Worm (Caenorhabditis elegans) whole organism, L4 larva: ENCODE measurements around the gene K02C4.3.
A peak's percentile ranks its signal among the peaks of the same experiment; 100 is the strongest.

Source experiments
- D1046.2 ChIP-seq: fragments of 200-800 bp; sonication (Bioruptor generic); IDR thresholded peaks from 2 replicates; pipeline ENCODE4 v1.3.6; 2022; ENCODE audit warnings: missing genetic modification characterization, missing compliant biosample characterization
- F44E2.7 ChIP-seq: fragments of 200-800 bp; sonication (Bioruptor generic); IDR thresholded peaks from 2 replicates; pipeline ENCODE4 v2.1.2; 2022; ENCODE audit warnings: missing genetic modification characterization, missing compliant biosample characterization
- F49E8.2 ChIP-seq: sonication (generic microtip); optimal IDR thresholded peaks from 2 replicates; lab custom pipeline; 2016; ENCODE audit warnings: missing compliant biosample characterization, mild to moderate bottlenecking, missing genetic modification characterization, borderline replicate concordance
- R02D3.7 ChIP-seq: fragments of 150-350 bp; sonication (generic microtip); optimal IDR thresholded peaks from 3 replicates; lab custom pipeline; 2014; ENCODE audit warnings: missing biosample characterization, missing genetic modification characterization
- T26A8.4 ChIP-seq: fragments of 200-800 bp; sonication (Bioruptor generic); IDR thresholded peaks from 2 replicates; pipeline ENCODE4 v1.3.6; 2022; ENCODE audit warnings: missing genetic modification characterization, missing compliant biosample characterization
- Y105C5A.15 ChIP-seq: fragments of 200-800 bp; sonication (Bioruptor generic); IDR thresholded peaks from 2 replicates; pipeline ENCODE4 v1.3.6; 2022; ENCODE audit warnings: missing genetic modification characterization, missing compliant biosample characterization
- Y48G9A.11 ChIP-seq: fragments of 200-800 bp; sonication (Bioruptor generic); IDR thresholded peaks from 2 replicates; pipeline ENCODE4 v1.3.6; 2022; ENCODE audit warnings: missing genetic modification reagents, missing genetic modification characterization, missing compliant biosample characterization
- Y5F2A.4 ChIP-seq: fragments of 200-800 bp; sonication (Bioruptor generic); optimal IDR thresholded peaks from 2 replicates; lab custom pipeline; 2018; ENCODE audit warnings: mild to moderate bottlenecking, missing genetic modification characterization, missing compliant biosample characterization
- ZK546.5 ChIP-seq, 2 experiments: sonication (generic microtip); optimal IDR thresholded peaks; 2 replicates each; lab custom pipeline; 2017; ENCODE audit warnings: missing biosample characterization in 2 of 2, missing genetic modification characterization in 2 of 2
- ama-1 ChIP-seq: fragments of 150-350 bp; optimal IDR thresholded peaks from 2 replicates; lab custom pipeline; 2014; ENCODE audit warnings: inconsistent platforms, mixed read lengths
- ceh-20 ChIP-seq: fragments of 200-800 bp; sonication (Bioruptor generic); IDR thresholded peaks from 2 replicates; pipeline ENCODE4 v1.3.6; 2022; ENCODE audit warnings: missing genetic modification reagents, missing genetic modification characterization, missing compliant biosample characterization
- ceh-44 ChIP-seq: fragments of 200-800 bp; sonication (Bioruptor generic); IDR thresholded peaks from 2 replicates; pipeline ENCODE4 v1.3.6; 2022; ENCODE audit warnings: missing genetic modification reagents, missing genetic modification characterization, missing compliant biosample characterization
- cey-2 ChIP-seq: sonication (generic microtip); optimal IDR thresholded peaks from 3 replicates; lab custom pipeline; 2017; ENCODE audit warnings: missing genetic modification characterization, mild to moderate bottlenecking, missing compliant biosample characterization, antibody characterized with exemption, borderline replicate concordance; ENCODE audit not compliant: insufficient read depth
- daf-12 ChIP-seq: fragments of 150-350 bp; optimal IDR thresholded peaks from 2 replicates; lab custom pipeline; 2014; ENCODE audit warnings: missing biosample characterization, missing genetic modification reagents, missing genetic modification characterization
- daf-19 ChIP-seq: fragments of 200-800 bp; sonication (Bioruptor generic); conservative IDR thresholded peaks from 2 replicates; pipeline ENCODE4 v1.3.6; 2022; ENCODE audit warnings: missing genetic modification characterization, missing compliant biosample characterization
- daf-8 ChIP-seq: fragments of 200-800 bp; sonication (Bioruptor generic); IDR thresholded peaks from 2 replicates; pipeline ENCODE4 v1.3.6; 2022; ENCODE audit warnings: missing genetic modification characterization, missing compliant biosample characterization
- dmd-9 ChIP-seq: fragments of 200-800 bp; sonication (Bioruptor generic); IDR thresholded peaks from 2 replicates; pipeline ENCODE4 v1.3.6; 2022; ENCODE audit warnings: missing genetic modification reagents, missing genetic modification characterization, missing compliant biosample characterization
- duxl-1 ChIP-seq: sonication (generic microtip); optimal IDR thresholded peaks from 2 replicates; lab custom pipeline; 2016; ENCODE audit warnings: mild to moderate bottlenecking, missing genetic modification characterization, moderate library complexity, missing compliant biosample characterization; ENCODE audit not compliant: poor library complexity
- egl-27 ChIP-seq: sonication (generic microtip); optimal IDR thresholded peaks from 3 replicates; lab custom pipeline; 2017; ENCODE audit warnings: missing biosample characterization, missing genetic modification reagents, missing genetic modification characterization
- gei-8 ChIP-seq: fragments of 200-800 bp; sonication (Bioruptor generic); optimal IDR thresholded peaks from 2 replicates; lab custom pipeline; 2018; ENCODE audit warnings: mild to moderate bottlenecking, missing genetic modification characterization, missing compliant biosample characterization
- hif-1 ChIP-seq, 2 experiments: sonication (generic microtip); optimal IDR thresholded peaks; 2 replicates each; lab custom pipeline; 2016 to 2017; ENCODE audit warnings: missing compliant biosample characterization in 2 of 2, missing genetic modification characterization in 2 of 2, missing genetic modification reagents in 2 of 2, missing genotype in 2 of 2, mild to moderate bottlenecking in 1 of 2
- hlh-11 ChIP-seq: fragments of 200-800 bp; sonication (Bioruptor generic); optimal IDR thresholded peaks from 2 replicates; lab custom pipeline; 2018; ENCODE audit warnings: mild to moderate bottlenecking, missing genetic modification characterization, missing compliant biosample characterization
- hmg-1.1 ChIP-seq: fragments of 200-800 bp; sonication (Bioruptor generic); IDR thresholded peaks from 2 replicates; pipeline ENCODE4 v1.3.6; 2022; ENCODE audit warnings: missing genetic modification reagents, missing genetic modification characterization, missing compliant biosample characterization
- lin-1 ChIP-seq: fragments of 200-800 bp; sonication (Bioruptor generic); IDR thresholded peaks from 2 replicates; pipeline ENCODE4 v1.3.6; 2022; ENCODE audit warnings: missing genetic modification reagents, missing genetic modification characterization, missing compliant biosample characterization
- lin-29 ChIP-seq: fragments of 200-800 bp; sonication (Bioruptor generic); IDR thresholded peaks from 2 replicates; pipeline ENCODE4 v1.3.6; 2022; ENCODE audit warnings: missing genetic modification reagents, missing genetic modification characterization, missing compliant biosample characterization
- lin-38 ChIP-seq: fragments of 200-800 bp; sonication (Bioruptor generic); IDR thresholded peaks from 2 replicates; pipeline ENCODE4 v1.3.6; 2022; ENCODE audit warnings: missing genetic modification reagents, missing genetic modification characterization, missing compliant biosample characterization
- madf-9 ChIP-seq: fragments of 200-800 bp; sonication (Bioruptor generic); conservative IDR thresholded peaks from 2 replicates; pipeline ENCODE4 v1.3.6; 2022; ENCODE audit warnings: missing genetic modification reagents, missing genetic modification characterization, missing compliant biosample characterization
- mdl-1 ChIP-seq, 2 experiments: fragments of 150-350 bp in 1 of 2; sonication (generic microtip) in 1 of 2; optimal IDR thresholded peaks; 2 replicates each; lab custom pipeline; 2014 to 2017; ENCODE audit warnings: missing biosample characterization in 2 of 2, missing genetic modification characterization in 2 of 2
- mdt-29 ChIP-seq: fragments of 200-800 bp; sonication (Bioruptor generic); IDR thresholded peaks from 2 replicates; pipeline ENCODE4 v1.3.6; 2022; ENCODE audit warnings: missing genetic modification reagents, missing genetic modification characterization, missing compliant biosample characterization
- mep-1 ChIP-seq: fragments of 150-350 bp; sonication (generic microtip); optimal IDR thresholded peaks from 3 replicates; lab custom pipeline; 2014; ENCODE audit warnings: missing biosample characterization, missing genetic modification characterization
- mxl-3 ChIP-seq: fragments of 200-800 bp; sonication (Bioruptor generic); optimal IDR thresholded peaks from 2 replicates; lab custom pipeline; 2018; ENCODE audit warnings: mild to moderate bottlenecking, missing genetic modification characterization, missing compliant biosample characterization
- nhr-10 ChIP-seq: fragments of 150-350 bp; optimal IDR thresholded peaks from 2 replicates; lab custom pipeline; 2014; ENCODE audit warnings: missing biosample characterization, missing genetic modification characterization
- nhr-111 ChIP-seq: fragments of 200-800 bp; sonication (Bioruptor generic); optimal IDR thresholded peaks from 2 replicates; lab custom pipeline; 2018; ENCODE audit warnings: mild to moderate bottlenecking, missing genetic modification characterization, missing compliant biosample characterization
- nhr-25 ChIP-seq: sonication (generic microtip); optimal IDR thresholded peaks from 2 replicates; lab custom pipeline; 2017; ENCODE audit warnings: missing genetic modification characterization, mild to moderate bottlenecking, missing compliant biosample characterization, antibody characterized with exemption, moderate library complexity, borderline replicate concordance; ENCODE audit not compliant: insufficient read depth
- nhr-48 ChIP-seq: sonication (generic microtip); optimal IDR thresholded peaks from 2 replicates; lab custom pipeline; 2016; ENCODE audit warnings: mild to moderate bottlenecking, missing genetic modification characterization, missing compliant biosample characterization
- nhr-6 ChIP-seq: fragments of 150-350 bp; optimal IDR thresholded peaks from 2 replicates; lab custom pipeline; 2014; ENCODE audit warnings: missing biosample characterization, missing genetic modification characterization
- nhr-77 ChIP-seq: fragments of 150-350 bp; optimal IDR thresholded peaks from 2 replicates; lab custom pipeline; 2014; ENCODE audit warnings: missing biosample characterization, missing genetic modification characterization
- pqm-1 ChIP-seq: sonication (generic microtip); optimal IDR thresholded peaks from 2 replicates; lab custom pipeline; 2017; ENCODE audit warnings: missing biosample characterization, missing genetic modification characterization
- saeg-2 ChIP-seq: fragments of 200-800 bp; sonication (Bioruptor generic); IDR thresholded peaks from 2 replicates; pipeline ENCODE4 v1.3.6; 2022; ENCODE audit warnings: missing genetic modification reagents, missing genetic modification characterization, missing compliant biosample characterization
- set-16 ChIP-seq: fragments of 200-800 bp; sonication (Bioruptor generic); IDR thresholded peaks from 2 replicates; pipeline ENCODE4 v1.3.6; 2022; ENCODE audit warnings: missing genetic modification reagents, missing genetic modification characterization, missing compliant biosample characterization
- skn-1 ChIP-seq: fragments of 150-350 bp; optimal IDR thresholded peaks from 2 replicates; lab custom pipeline; 2014; ENCODE audit warnings: missing biosample characterization, missing genetic modification characterization
- tra-1 ChIP-seq: fragments of 200-800 bp; sonication (Bioruptor generic); IDR thresholded peaks from 2 replicates; pipeline ENCODE4 v1.3.6; 2022; ENCODE audit warnings: missing genetic modification reagents, missing genetic modification characterization, missing compliant biosample characterization
- unc-39 ChIP-seq: sonication (generic microtip); optimal IDR thresholded peaks from 2 replicates; lab custom pipeline; 2017; ENCODE audit warnings: missing biosample characterization, missing genetic modification characterization
- unc-62 ChIP-seq, 3 experiments: fragments of 150-350 bp in 1 of 3; sonication (generic microtip); optimal IDR thresholded peaks in 2 of 3; peaks in 1 of 3; 1 replicate in 1 of 3; 2 replicates in 2 of 3; lab custom pipeline; 2014 to 2017; ENCODE audit warnings: missing biosample characterization in 3 of 3, missing genetic modification characterization in 3 of 3, missing genetic modification reagents in 3 of 3, missing genotype in 1 of 3
- vab-7 ChIP-seq: fragments of 200-800 bp; sonication (Bioruptor generic); IDR thresholded peaks from 2 replicates; pipeline ENCODE4 v1.3.6; 2022; ENCODE audit warnings: missing genetic modification reagents, missing genetic modification characterization, missing compliant biosample characterization
- zfp-2 ChIP-seq: sonication (generic microtip); optimal IDR thresholded peaks from 2 replicates; lab custom pipeline; 2016; ENCODE audit warnings: mild to moderate bottlenecking, missing genetic modification characterization, missing compliant biosample characterization
- zfp-3 ChIP-seq: fragments of 200-800 bp; sonication (Bioruptor generic); conservative IDR thresholded peaks from 2 replicates; pipeline ENCODE4 v1.3.6; 2022; ENCODE audit warnings: missing genetic modification reagents, missing genetic modification characterization, missing compliant biosample characterization
- ztf-11 ChIP-seq: fragments of 150-350 bp; optimal IDR thresholded peaks from 2 replicates; lab custom pipeline; 2014; ENCODE audit warnings: missing biosample characterization, missing genetic modification characterization
- ztf-7 ChIP-seq: fragments of 150-350 bp; optimal IDR thresholded peaks from 2 replicates; lab custom pipeline; 2014; ENCODE audit warnings: missing biosample characterization, missing genetic modification characterization

The K02C4.3 gene

DNA sequence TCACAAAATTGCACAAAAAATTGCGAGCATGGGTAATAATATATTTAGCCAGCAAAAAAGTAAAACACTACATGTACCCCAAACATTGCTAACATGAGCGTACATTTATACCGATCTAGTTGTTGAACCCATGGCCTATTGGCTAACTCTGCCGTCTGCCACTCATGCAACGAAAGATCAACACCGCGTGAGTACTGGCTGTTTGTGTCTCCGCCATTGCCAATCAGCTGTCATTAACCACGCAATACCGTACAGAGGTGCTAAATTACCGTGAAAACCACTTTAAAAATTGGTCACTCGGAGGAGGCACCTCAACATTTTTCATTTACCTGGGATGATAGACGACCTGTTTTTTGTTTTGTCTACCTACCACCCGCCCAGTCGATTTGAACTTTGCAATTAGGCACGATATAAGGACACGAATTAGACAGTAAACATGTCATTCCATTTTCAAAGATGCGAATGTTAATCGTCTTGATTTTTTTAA, 11.3 kb downstream of the K02C4.3 start, which contains the start of gene K02C4.2 (continued):
- TF ChIP-seq ztf-11 (no peak), daf-19 (peak; percentile 68; the same call in 1 of the 2 replicates), unc-62 (GFP tag; optimal IDR thresholded peaks at IDR 0.05 in 1 of 2; lab: Kevin White, UChicago) (no peak), unc-62 (tag; optimal IDR thresholded peaks at IDR 0.05; lab: Kevin White, UChicago) (no peak), F44E2.7 (GFP tag; lab: Robert Waterston, UW) (0 out of 2 replicates have a peak, but pooled peaks have one; percentile 66), mxl-3 (peak; percentile 86), Y5F2A.4 (GFP tag; lab: Kevin White, UChicago) (peak; percentile 68), D1046.2 (GFP tag; lab: Robert Waterston, UW) (peak; percentile 88), Y105C5A.15 (0 out of 2 replicates have a peak, but pooled peaks have one; percentile 56), hif-1 (tag; optimal IDR thresholded peaks at IDR 0.05; lab: Kevin White, UChicago) (peak in 1 of 2 experiments; percentile 39), cey-2 (tag; lab: Kevin White, UChicago) (no peak), hmg-1.1 (GFP tag; lab: Robert Waterston, UW) (peak; percentile 82), unc-39 (no peak), nhr-10 (tag; lab: Kevin White, UChicago) (peak; percentile 18), mep-1 (peak; percentile 83), ceh-20 (GFP tag; lab: Robert Waterston, UW) (peak; percentile 79), daf-8 (GFP tag; lab: Robert Waterston, UW) (no peak), madf-9 (peak; percentile 68; the same call in 1 of the 2 replicates), Y48G9A.11 (GFP tag; lab: Robert Waterston, UW) (peak; percentile 80; the same call in 1 of the 2 replicates), F49E8.2 (tag; lab: Kevin White, UChicago) (peak; percentile 45), nhr-48 (tag; lab: Kevin White, UChicago) (peak; percentile 79), lin-29 (GFP tag; lab: Robert Waterston, UW) (0 out of 2 replicates have a peak, but pooled peaks have one; percentile 40), saeg-2 (GFP tag; lab: Robert Waterston, UW) (0 out of 2 replicates have a peak, but pooled peaks have one; percentile 13), nhr-77 (tag; lab: Kevin White, UChicago) (peak; percentile 35), set-16 (GFP tag; lab: Robert Waterston, UW) (no peak), skn-1 (tag; lab: Kevin White, UChicago) (no peak), nhr-111 (GFP tag; lab: Kevin White, UChicago) (peak; percentile 90), gei-8 (GFP tag; lab: Kevin White, UChicago) (peak; percentile 82), ama-1 (lab: Kevin White, UChicago) (no peak), egl-27 (tag; lab: Kevin White, UChicago) (no peak), T26A8.4 (GFP tag; lab: Robert Waterston, UW) (peak; percentile 84), lin-1 (GFP tag; lab: Robert Waterston, UW) (peak; percentile 42; the same call in 1 of the 2 replicates), tra-1 (GFP tag; lab: Robert Waterston, UW) (peak; percentile 90), R02D3.7 (tag; lab: Kevin White, UChicago) (peak; percentile 41), nhr-6 (tag; lab: Kevin White, UChicago) (peak; percentile 76), daf-12 (tag; lab: Kevin White, UChicago) (no peak), ceh-44 (GFP tag; lab: Robert Waterston, UW) (no peak), ztf-7 (tag; lab: Kevin White, UChicago) (peak; percentile 77), ZK546.5 (tag; optimal IDR thresholded peaks at IDR 0.05; lab: Kevin White, UChicago) (no peak), dmd-9 (no peak), lin-38 (GFP tag; lab: Robert Waterston, UW) (peak; percentile 83), zfp-2 (tag; lab: Kevin White, UChicago) (peak; percentile 27), mdt-29 (GFP tag; lab: Robert Waterston, UW) (peak; percentile 55; the same call in 1 of the 2 replicates), mdl-1 (tag; optimal IDR thresholded peaks at IDR 0.05; lab: Kevin White, UChicago) (no peak), vab-7 (GFP tag; lab: Robert Waterston, UW) (peak; percentile 80), nhr-25 (tag; lab: Kevin White, UChicago) (peak; percentile 52), duxl-1 (tag; lab: Kevin White, UChicago) (peak; percentile 92), zfp-3 (GFP tag; lab: Robert Waterston, UW) (peak; percentile 62; the same call in 1 of the 2 replicates), pqm-1 (tag; lab: Kevin White, UChicago) (peak; percentile 28), hlh-11 (tag; lab: Kevin White, UChicago) (peak; percentile 94)
